Fruit fly (Drosophila melanogaster) whole organism, adult: ENCODE data around the gene CG5149.

Experiments
- CG11617 ChIP-seq: fragments of 200-800 bp; sonication (Bioruptor generic); optimal IDR thresholded peaks from 2 replicates; lab custom pipeline; 2017; ENCODE audit warnings: mild to moderate bottlenecking, missing biosample characterization, missing genetic modification reagents, missing genetic modification characterization
- CG33017 ChIP-seq: fragments of 200-800 bp; sonication (Bioruptor generic); optimal IDR thresholded peaks from 2 replicates; lab custom pipeline; 2018; ENCODE audit warnings: missing biosample characterization, mild to moderate bottlenecking, missing genetic modification characterization, moderate library complexity
- CG5204 ChIP-seq: fragments of 200-800 bp; sonication (Bioruptor generic); optimal IDR thresholded peaks from 2 replicates; lab custom pipeline; 2016; ENCODE audit warnings: missing biosample characterization, missing genetic modification characterization
- Mnt ChIP-seq: fragments of 200-800 bp; sonication (Bioruptor generic); optimal IDR thresholded peaks from 2 replicates; lab custom pipeline; 2016; ENCODE audit warnings: missing biosample characterization, mild to moderate bottlenecking, missing genetic modification characterization
- cic ChIP-seq: fragments of 200-800 bp; sonication (Bioruptor generic); optimal IDR thresholded peaks from 2 replicates; lab custom pipeline; 2017; ENCODE audit warnings: missing biosample characterization, mild to moderate bottlenecking, missing genetic modification characterization, moderate library complexity
- kay ChIP-seq: fragments of 200-800 bp; sonication (Bioruptor generic); peaks from one replicate; lab custom pipeline; 2016; ENCODE audit warnings: missing biosample characterization, missing genetic modification characterization, borderline replicate concordance
- tj ChIP-seq: fragments of 200-800 bp; sonication (Bioruptor generic); optimal IDR thresholded peaks from 3 replicates; lab custom pipeline; 2017; ENCODE audit warnings: missing biosample characterization, mild to moderate bottlenecking, missing genetic modification characterization, moderate library complexity

DNA sequence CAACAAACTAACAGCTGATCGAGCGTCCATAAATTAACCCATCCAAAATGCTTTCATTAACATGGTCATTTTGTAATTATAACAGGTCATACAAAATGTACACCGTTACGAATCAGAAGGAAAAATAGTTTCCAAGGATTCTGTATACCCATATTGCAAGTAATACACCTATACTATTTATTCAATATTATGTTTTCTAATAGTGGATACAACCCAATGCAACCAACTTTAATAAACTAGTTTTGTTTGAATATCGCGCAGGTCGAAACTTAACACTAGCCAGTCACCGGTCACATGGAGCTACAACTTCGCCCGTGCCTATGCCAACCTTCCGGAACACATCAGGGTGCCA lies 39.7 kb upstream of the CG5149 start:
- TF ChIP-seq CG11617 (GFP tag; lab: Kevin White, UChicago) (no peak), cic (GFP tag; lab: Kevin White, UChicago) (no peak), kay (no peak), Mnt (GFP tag; lab: Kevin White, UChicago) (no peak), CG33017 (tag; lab: Kevin White, UChicago) (no peak), CG5204 (GFP tag; lab: Kevin White, UChicago) (no peak), tj (GFP tag; lab: Kevin White, UChicago) (no peak)
